Fruit fly (Drosophila melanogaster) whole organism, prepupa: ENCODE data around the gene CG14277.

Experiments
- CG11762 ChIP-seq: fragments of 200-800 bp; sonication (Bioruptor generic); optimal IDR thresholded peaks from 3 replicates; lab custom pipeline; 2016; ENCODE audit warnings: missing biosample characterization, missing genetic modification characterization; ENCODE audit not compliant: insufficient read depth
- CG32006 ChIP-seq: fragments of 200-800 bp; sonication (Bioruptor generic); optimal IDR thresholded peaks from 3 replicates; lab custom pipeline; 2017; ENCODE audit warnings: missing biosample characterization, mild to moderate bottlenecking, missing genetic modification characterization
- CG34406 ChIP-seq: fragments of 200-800 bp; sonication (Bioruptor generic); optimal IDR thresholded peaks from 3 replicates; lab custom pipeline; 2016; ENCODE audit warnings: missing biosample characterization, missing genetic modification characterization
- CG6808 ChIP-seq: fragments of 200-800 bp; sonication (Bioruptor generic); optimal IDR thresholded peaks from 3 replicates; lab custom pipeline; 2017; ENCODE audit warnings: missing biosample characterization, missing genetic modification characterization, mild to moderate bottlenecking, moderate library complexity, missing genetic modification reagents
- CG8119 ChIP-seq: fragments of 200-800 bp; sonication (Bioruptor generic); IDR thresholded peaks from 3 replicates; pipeline ENCODE4 v1.3.6; 2022; ENCODE audit warnings: missing biosample characterization, missing genetic modification characterization
- CG9139 ChIP-seq: fragments of 200-800 bp; sonication (Bioruptor generic); optimal IDR thresholded peaks from 3 replicates; lab custom pipeline; 2017; ENCODE audit warnings: missing biosample characterization, mild to moderate bottlenecking, missing genetic modification characterization
- Eip78C ChIP-seq: fragments of 200-800 bp; sonication (Bioruptor generic); peaks from one replicate; lab custom pipeline; 2016; ENCODE audit warnings: missing biosample characterization, missing genetic modification characterization
- Gug ChIP-seq: fragments of 200-800 bp; sonication (Bioruptor generic); IDR thresholded peaks from 2 replicates; pipeline ENCODE4 v1.3.6; 2022; ENCODE audit warnings: missing biosample characterization, missing genetic modification characterization
- achi ChIP-seq: fragments of 200-800 bp; sonication (Bioruptor generic); optimal IDR thresholded peaks from 3 replicates; lab custom pipeline; 2016; ENCODE audit warnings: missing biosample characterization, missing genetic modification characterization
- esn ChIP-seq: fragments of 200-800 bp; sonication (Bioruptor generic); optimal IDR thresholded peaks from 2 replicates; lab custom pipeline; 2016; ENCODE audit warnings: missing biosample characterization, mild to moderate bottlenecking, missing genetic modification characterization, moderate library complexity
- vri ChIP-seq: fragments of 200-800 bp; sonication (Bioruptor generic); optimal IDR thresholded peaks from 3 replicates; lab custom pipeline; 2016; ENCODE audit warnings: missing biosample characterization, mild to moderate bottlenecking, missing genetic modification characterization

DNA sequence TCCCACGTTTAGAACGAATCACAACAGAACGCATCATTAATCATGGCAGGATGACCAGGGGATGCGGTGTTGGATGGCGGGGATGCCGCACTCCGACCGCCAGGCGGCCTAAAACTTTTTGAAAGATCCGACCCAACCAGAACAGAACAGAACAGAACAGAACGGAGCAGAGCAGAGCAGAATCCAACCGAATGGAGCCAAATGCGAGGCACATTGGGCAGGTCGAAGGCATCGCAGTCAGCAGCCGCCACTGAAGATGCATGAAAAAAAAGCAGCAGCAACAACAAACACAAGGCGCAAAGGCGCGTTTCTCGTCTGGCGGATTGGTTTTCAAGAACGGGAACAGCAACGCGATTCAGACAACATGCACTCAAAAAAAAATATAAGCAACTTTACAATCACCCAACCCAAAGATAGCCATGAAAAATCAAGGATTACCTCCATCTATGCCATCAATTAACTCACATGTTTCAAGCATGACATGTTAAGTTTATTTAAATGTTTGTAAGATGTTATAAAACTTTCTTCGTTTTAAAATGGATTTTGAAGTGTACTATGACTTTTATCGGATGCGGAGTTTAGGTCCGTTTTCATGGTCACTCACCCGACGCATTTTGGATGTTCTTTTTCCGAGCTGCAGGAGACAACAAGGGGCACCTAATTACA, 37.2 kb downstream of the CG14277 start:
- TF ChIP-seq achi (peak; percentile 90), vri (peak; percentile 97), CG34406 (GFP tag; lab: Kevin White, UChicago) (peak; percentile 86), CG32006 (GFP tag; lab: Kevin White, UChicago) (peak; percentile 79), CG6808 (GFP tag; lab: Kevin White, UChicago) (peak; percentile 88), CG8119 (GFP tag; lab: Robert Waterston, UW) (peak; percentile 83), esn (GFP tag; lab: Kevin White, UChicago) (peak; percentile 97), CG9139 (GFP tag; lab: Kevin White, UChicago) (peak; percentile 85), CG11762 (GFP tag; lab: Kevin White, UChicago) (peak; percentile 86), Gug (GFP tag; lab: Robert Waterston, UW) (peak; percentile 75), Eip78C (GFP tag; lab: Kevin White, UChicago) (peak; percentile 97)
